Fruit fly (Drosophila melanogaster) ovary, adult (tissue): ENCODE measurements around the gene CG6066.

Source experiments
- CG17801 ChIP-seq: fragments of 200-800 bp; optimal IDR thresholded peaks from 2 replicates; lab custom pipeline; 2019; ENCODE audit warnings: missing biosample characterization, mild to moderate bottlenecking, missing genetic modification characterization, moderate library complexity; ENCODE audit not compliant: partially characterized antibody

CG6066 gene

dm6 chr3R:27148812-27149769 lies 32.6 kb upstream of the CG6066 start:
- no peak for TF ChIP-seq CG17801 (GFP tag; lab: Kevin White, UChicago)

- no peak for TF ChIP-seq CG17801 (GFP tag; lab: Kevin White, UChicago)
These were observed 23.5 kb upstream of the CG6066 start for dm6 chr3R:27139963-27140362.

DNA sequence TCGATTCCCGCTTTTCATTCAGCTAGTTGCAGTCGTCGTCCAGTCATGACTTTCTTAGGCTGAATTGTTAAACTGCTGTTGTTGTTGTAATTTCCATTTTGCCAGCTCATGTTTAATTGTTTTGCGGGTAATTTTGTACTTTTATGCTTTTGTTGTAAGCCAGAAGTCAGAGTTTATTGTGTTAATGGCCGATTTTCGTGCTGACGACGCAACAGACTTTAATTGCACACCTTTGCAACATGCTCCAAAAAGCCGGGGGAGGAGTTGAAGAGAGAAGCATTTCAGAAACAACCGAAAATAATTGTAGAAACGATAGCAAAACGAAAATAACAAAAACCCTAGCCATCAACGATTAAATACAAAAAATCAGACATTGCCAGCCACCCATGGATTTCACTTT lies 22.2 kb upstream of the CG6066 start:
- TF ChIP-seq CG17801 (GFP tag; lab: Kevin White, UChicago) = peak; percentile 9

dm6 chr3R:27137914-27138323 lies 21.4 kb upstream of the CG6066 start:
- no peak for TF ChIP-seq CG17801 (GFP tag; lab: Kevin White, UChicago)

DNA sequence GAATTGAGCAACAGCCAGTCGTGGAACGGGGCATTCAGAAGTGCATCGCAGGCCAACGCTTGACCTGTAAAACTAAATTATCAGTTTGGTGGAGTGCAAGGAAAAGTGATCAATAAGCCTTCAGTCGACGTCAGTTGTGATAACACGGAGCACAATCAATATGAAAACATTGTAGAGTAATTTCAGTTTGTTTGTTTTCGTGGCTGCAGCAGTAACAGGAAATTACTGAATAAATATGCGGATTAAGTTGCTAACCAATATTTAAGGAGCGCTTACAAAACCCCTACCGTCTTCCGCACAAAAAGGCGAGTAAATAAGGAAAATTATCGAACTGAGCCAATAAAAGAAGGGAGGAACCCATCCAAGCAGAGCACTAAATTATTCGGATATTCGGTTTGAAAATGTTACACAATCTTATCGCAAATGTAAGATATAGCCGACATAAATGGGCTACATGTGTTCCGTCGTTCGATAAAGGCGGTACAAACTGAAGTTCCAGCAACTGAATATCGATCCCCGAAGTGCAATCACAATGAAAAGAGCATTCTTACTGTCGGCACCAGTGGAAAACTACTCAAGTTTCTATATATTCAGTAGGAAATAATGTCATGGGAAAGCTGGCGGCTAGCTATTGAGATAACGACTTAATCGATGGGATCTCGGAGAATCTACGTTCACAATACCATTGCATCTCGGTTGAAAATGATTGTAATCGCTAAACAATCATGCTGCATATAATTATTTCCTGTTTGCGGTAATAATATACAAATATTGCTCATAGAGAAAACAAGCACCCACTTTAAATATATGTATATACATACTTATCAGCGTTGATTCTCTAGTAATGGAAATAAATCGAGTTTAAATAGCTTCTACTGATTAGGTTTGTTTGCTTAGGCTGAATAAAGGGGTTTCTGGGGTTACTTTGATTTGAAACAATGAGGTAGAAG lies 19.5 kb upstream of the CG6066 start:
- no peak for TF ChIP-seq CG17801 (GFP tag; lab: Kevin White, UChicago)

- TF ChIP-seq CG17801 (GFP tag; lab: Kevin White, UChicago) = no peak
These were observed 18.3 kb upstream of the CG6066 start for dm6 chr3R:27134728-27135361.

- TF ChIP-seq CG17801 (GFP tag; lab: Kevin White, UChicago) = no peak
These were observed 17.5 kb upstream of the CG6066 start for dm6 chr3R:27133992-27134391.

dm6 chr3R:27131408-27131807 lies 14.9 kb upstream of the CG6066 start:
- TF ChIP-seq CG17801 (GFP tag; lab: Kevin White, UChicago) = no peak

DNA sequence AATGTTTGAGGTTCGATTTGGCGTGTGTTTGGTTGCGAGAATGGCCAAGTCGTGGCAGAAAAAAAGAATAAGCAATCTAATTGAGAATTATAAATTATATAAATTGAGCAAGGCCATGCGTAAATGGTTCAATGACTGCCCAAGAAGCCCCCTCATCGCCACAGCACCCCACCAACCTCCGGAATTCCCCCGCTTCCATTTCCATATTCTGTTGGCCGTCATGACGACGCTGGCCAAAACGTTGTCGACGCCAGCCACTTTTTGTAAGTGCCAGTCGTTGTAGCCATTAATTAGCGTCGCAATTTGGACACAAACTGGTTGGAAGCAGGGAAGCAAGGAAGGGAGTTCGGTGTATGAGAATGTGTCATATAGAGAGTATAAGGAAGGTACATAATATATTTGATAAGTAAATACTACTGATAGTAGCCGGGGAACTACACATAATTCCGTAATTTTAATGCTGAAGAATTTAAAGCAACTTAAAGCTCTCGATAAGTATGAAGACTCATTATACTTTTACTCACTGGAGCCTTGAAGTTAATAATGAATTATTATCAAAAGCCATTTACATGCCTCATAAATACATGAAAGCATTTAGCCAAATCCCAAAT lies 14.1 kb upstream of the CG6066 start:
- no peak for TF ChIP-seq CG17801 (GFP tag; lab: Kevin White, UChicago)

dm6 chr3R:27129580-27130385 lies 13.3 kb upstream of the CG6066 start:
- TF ChIP-seq CG17801 (GFP tag; lab: Kevin White, UChicago) = peak; percentile 73

DNA sequence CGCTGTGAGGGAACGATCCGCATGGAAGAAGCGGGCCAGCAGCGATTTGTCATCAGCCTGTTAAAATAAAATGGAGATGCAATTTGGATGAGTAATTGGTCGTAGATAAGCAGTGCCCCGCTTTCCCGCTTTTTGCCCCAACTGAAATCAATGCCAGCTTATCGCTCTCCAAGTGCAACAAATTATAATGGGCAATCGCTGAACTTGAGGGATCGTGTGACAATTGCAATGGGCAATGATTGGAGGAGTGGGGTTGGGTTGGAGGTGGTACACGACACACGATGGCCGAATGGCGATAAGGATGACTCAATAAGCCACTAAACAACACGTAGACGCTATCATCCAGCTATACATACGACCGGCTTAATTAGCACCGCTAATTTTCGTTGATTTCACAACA lies 12.2 kb upstream of the CG6066 start:
- TF ChIP-seq CG17801 (GFP tag; lab: Kevin White, UChicago) = no peak

DNA sequence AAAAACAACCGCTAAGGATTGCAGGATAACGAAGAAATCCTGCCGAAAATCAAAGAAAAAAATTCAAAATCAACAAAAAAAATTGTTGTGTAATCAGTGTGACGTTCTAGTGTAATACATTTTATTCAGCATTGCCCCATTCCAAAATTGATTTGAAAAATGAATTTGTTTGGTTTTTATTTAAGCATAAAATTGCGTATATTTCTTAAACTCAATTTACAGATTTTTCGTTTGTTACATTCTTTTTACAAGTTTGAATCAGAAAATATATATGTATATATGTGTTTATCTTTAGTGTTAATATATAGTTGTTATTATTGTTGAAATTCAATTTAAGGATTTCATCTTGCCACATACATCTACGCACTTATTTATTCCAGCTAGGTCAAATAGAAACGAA lies 8.1 kb upstream of the CG6066 start, which contains the start of gene CG6059:
TSS of gene CG6059 (minus strand) at position 101 of the 400 bp plus-strand sequence.
- TF ChIP-seq CG17801 (GFP tag; lab: Kevin White, UChicago) = no peak

DNA sequence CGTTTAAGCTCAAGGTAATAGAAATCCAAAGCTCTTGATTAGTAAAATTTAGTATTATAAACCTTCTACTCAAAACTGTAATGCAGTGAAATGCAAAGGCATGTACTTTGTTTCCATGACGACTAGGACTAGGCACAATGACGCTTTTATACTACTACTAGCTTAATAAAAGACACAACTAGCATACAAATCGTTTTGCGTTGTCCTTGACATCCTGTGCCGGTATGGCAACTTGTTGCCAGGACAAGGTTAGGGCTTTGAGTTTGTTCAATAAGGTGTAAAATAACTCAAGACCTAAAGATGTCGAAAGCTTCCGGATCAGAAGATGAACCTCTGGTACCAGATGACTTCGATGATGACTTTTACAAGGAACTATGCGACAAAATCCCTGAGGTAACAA lies 1.8 kb upstream of the CG6066 start, which contains the start of gene CG5882:
TSS of gene CG5882 (plus strand) at position 301 of the 400 bp plus-strand sequence.
- no peak for TF ChIP-seq CG17801 (GFP tag; lab: Kevin White, UChicago)
